Fruit fly (Drosophila melanogaster): ENCODE results near the gene CG16782.

CG16782 gene

DNA sequence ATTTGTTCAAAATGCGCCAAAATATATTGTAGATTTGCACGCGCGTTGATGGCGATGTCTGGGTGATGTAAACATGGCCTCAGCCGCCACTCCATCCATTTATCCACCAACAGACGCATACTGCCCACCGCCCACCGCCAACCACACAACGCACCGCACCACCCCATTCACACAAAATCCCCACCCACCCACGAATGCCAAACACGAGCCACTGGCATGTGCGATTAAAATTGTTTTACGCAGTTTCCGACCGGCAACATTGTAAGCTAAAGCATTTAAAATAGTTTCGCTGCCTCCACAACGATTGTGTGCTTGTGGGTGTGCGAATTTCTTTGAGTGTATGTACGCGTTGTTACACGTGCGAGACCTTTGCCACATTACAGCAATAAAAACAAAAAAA, 19.5 kb downstream of the CG16782 start:
- TF ChIP-seq CG8290 (GFP tag; optimal IDR thresholded peaks at IDR 0.05) (no peak), CG8290 (tag; optimal IDR thresholded peaks at IDR 0.05) (peak in 1 of 2 experiments; percentile 43), dysf (GFP tag; IDR thresholded peaks at IDR 0.05) (0 out of 3 replicates have a peak, but pooled peaks have one; percentile 8), Pdp1 (GFP tag; optimal IDR thresholded peaks at IDR 0.05) (peak in 1 of 2 experiments; percentile 3), CG2129 (GFP tag; IDR thresholded peaks at IDR 0.05; ENCODE audit: partially characterized antibody) (no peak), hb (GFP tag; IDR thresholded peaks at IDR 0.05; ENCODE audit: partially characterized antibody) (no peak), row (GFP tag; IDR thresholded peaks at IDR 0.05) (peak; percentile 11; the same call in 1 of the 3 replicates), chinmo (GFP tag; IDR thresholded peaks at IDR 0.05; ENCODE audit: partially characterized antibody) (0 out of 4 replicates have a peak, but pooled peaks have one; percentile 65), CG7987 (GFP tag; optimal IDR thresholded peaks at IDR 0.05) (peak; percentile 92), sd (tag; optimal IDR thresholded peaks at IDR 0.05) (peak; percentile 88), yki (optimal IDR thresholded peaks at IDR 0.05) (no peak), cwo (GFP tag; optimal IDR thresholded peaks at IDR 0.05) (peak; percentile 83), Med (GFP tag) (no peak), CG8388 (GFP tag; optimal IDR thresholded peaks at IDR 0.05) (no peak), CG4282 (GFP tag; optimal IDR thresholded peaks at IDR 0.05) (no peak), CG14441 (GFP tag; IDR thresholded peaks at IDR 0.05) (0 out of 2 replicates have a peak, but pooled peaks have one; percentile 18), sr (GFP tag; IDR thresholded peaks at IDR 0.05) (peak; percentile 82), fd64A (GFP tag; optimal IDR thresholded peaks at IDR 0.05) (no peak), ranshi (GFP tag; IDR thresholded peaks at IDR 0.05) (0 out of 2 replicates have a peak, but pooled peaks have one; percentile 16), mirr (GFP tag; optimal IDR thresholded peaks at IDR 0.05) (peak; percentile 19), sug (tag; optimal IDR thresholded peaks at IDR 0.05) (peak; percentile 39), kah (GFP tag; optimal IDR thresholded peaks at IDR 0.05) (no peak), tin (GFP tag; optimal IDR thresholded peaks at IDR 0.05) (no peak), crol (GFP tag; IDR thresholded peaks at IDR 0.05) (peak; percentile 71), Camta (GFP tag; optimal IDR thresholded peaks at IDR 0.05) (no peak), Sox102F (GFP tag; optimal IDR thresholded peaks at IDR 0.05) (no peak), sna (GFP tag; IDR thresholded peaks at IDR 0.05; ENCODE audit: partially characterized antibody) (no peak), CG31365 (tag; optimal IDR thresholded peaks at IDR 0.05) (no peak), Deaf1 (tag; optimal IDR thresholded peaks at IDR 0.05) (no peak), CG10543 (GFP tag; optimal IDR thresholded peaks at IDR 0.05) (peak; percentile 27), CG11504 (tag; optimal IDR thresholded peaks at IDR 0.05) (peak; percentile 1), CG32767 (GFP tag; IDR thresholded peaks at IDR 0.05) (no peak), Ets65A (GFP tag) (peak; percentile 53), Dbx (GFP tag; IDR thresholded peaks at IDR 0.05) (0 out of 3 replicates have a peak, but pooled peaks have one; percentile 9), lab (GFP tag; optimal IDR thresholded peaks at IDR 0.05) (peak; percentile 24), CG12219 (GFP tag; optimal IDR thresholded peaks at IDR 0.05) (no peak), rib (GFP tag; IDR thresholded peaks at IDR 0.05) (peak; percentile 56; the same call in 1 of the 2 replicates), CG12769 (tag; optimal IDR thresholded peaks at IDR 0.05) (peak; percentile 41), gcm (GFP tag; optimal IDR thresholded peaks at IDR 0.05) (no peak), slp2 (GFP tag; optimal IDR thresholded peaks at IDR 0.05) (no peak)

DNA sequence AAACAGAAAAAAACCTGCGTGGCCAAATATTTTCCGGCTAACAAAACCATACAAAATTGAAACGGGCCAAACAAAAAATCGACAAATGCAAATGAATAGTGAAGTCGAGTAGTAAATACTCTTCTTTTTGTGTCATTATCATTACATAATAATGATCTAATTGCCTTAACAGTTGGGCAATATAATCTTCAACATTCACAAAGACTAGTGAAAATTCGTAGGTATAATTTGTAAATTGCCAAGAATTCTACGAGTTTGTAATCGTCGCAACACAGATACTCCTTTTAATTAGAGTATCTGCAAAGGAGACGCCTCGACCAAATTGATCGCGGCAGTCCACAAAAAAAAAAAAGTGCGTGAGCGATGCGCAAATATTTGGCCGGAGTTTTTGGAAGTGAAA, 22.5 kb downstream of the CG16782 start:
- TF ChIP-seq nmo (GFP tag; optimal IDR thresholded peaks at IDR 0.05) (no peak), CG15696 (tag; optimal IDR thresholded peaks at IDR 0.05) (no peak), CG10274 (GFP tag; optimal IDR thresholded peaks at IDR 0.05) (no peak), Med (GFP tag) (peak; percentile 35), Hand (GFP tag; optimal IDR thresholded peaks at IDR 0.05) (no peak), CG4617 (GFP tag; optimal IDR thresholded peaks at IDR 0.05; ENCODE audit: borderline replicate concordance) (no peak), CG31441 (GFP tag; IDR thresholded peaks at IDR 0.05) (no peak), tll (GFP tag; optimal IDR thresholded peaks at IDR 0.05) (no peak), CG8765 (GFP tag; IDR thresholded peaks at IDR 0.05) (no peak), CG13424 (tag; optimal IDR thresholded peaks at IDR 0.05) (peak; percentile 14), zen (tag; optimal IDR thresholded peaks at IDR 0.05) (no peak), CG4328 (GFP tag; optimal IDR thresholded peaks at IDR 0.05) (no peak), CG5180 (GFP tag; optimal IDR thresholded peaks at IDR 0.05) (no peak)
